Fruit fly (Drosophila melanogaster): Measurements from ENCODE around the gene Sry-delta.
A peak's percentile ranks its signal among the peaks of the same experiment; 100 is the strongest.

Sry-delta gene

dm6 chr3R:30014977-30015514 lies 28.1 kb upstream of the Sry-delta start, which contains the start of gene CG7920 (continued):
- TF ChIP-seq Hsf (GFP tag; optimal IDR thresholded peaks at IDR 0.05) = no peak
- TF ChIP-seq eyg (GFP tag; optimal IDR thresholded peaks at IDR 0.05) = peak; percentile 34
- peak; percentile 2 for TF ChIP-seq cwo (GFP tag; optimal IDR thresholded peaks at IDR 0.05)
- TF ChIP-seq pnt (GFP tag; optimal IDR thresholded peaks at IDR 0.05) = no peak
- peak; percentile 25 for TF ChIP-seq NfI (GFP tag; optimal IDR thresholded peaks at IDR 0.05)
- 0 out of 3 replicates have a peak, but pooled peaks have one; percentile 53 for TF ChIP-seq z (GFP tag; IDR thresholded peaks at IDR 0.05)
- peak; percentile 8 for TF ChIP-seq unpg (GFP tag; optimal IDR thresholded peaks at IDR 0.05)
- no peak for TF ChIP-seq CG11723 (GFP tag; optimal IDR thresholded peaks at IDR 0.05)
- no peak for TF ChIP-seq CG5953 (GFP tag; IDR thresholded peaks at IDR 0.05)
- TF ChIP-seq sna (GFP tag; IDR thresholded peaks at IDR 0.05; ENCODE audit: partially characterized antibody) = peak; percentile 83
- no peak for TF ChIP-seq klu (GFP tag; IDR thresholded peaks at IDR 0.05)
- no peak for TF ChIP-seq salm (tag; optimal IDR thresholded peaks at IDR 0.05)
- TF ChIP-seq cas (GFP tag; IDR thresholded peaks at IDR 0.05) = no peak
- TF ChIP-seq CG33557 (GFP tag; optimal IDR thresholded peaks at IDR 0.05) = no peak
- TF ChIP-seq CG3726 (GFP tag; IDR thresholded peaks at IDR 0.05) = 0 out of 3 replicates have a peak, but pooled peaks have one; percentile 6
- no peak for TF ChIP-seq kay (GFP tag; optimal IDR thresholded peaks at IDR 0.05)
- peak; percentile 60 for TF ChIP-seq trem (tag; optimal IDR thresholded peaks at IDR 0.05)
- peak; percentile 99 for TF ChIP-seq E2f2 (GFP tag; IDR thresholded peaks at IDR 0.05)
- TF ChIP-seq CG8359 (GFP tag; optimal IDR thresholded peaks at IDR 0.05; ENCODE audit: borderline replicate concordance) = no peak
- peak; percentile 69 for TF ChIP-seq Hmr (GFP tag; optimal IDR thresholded peaks at IDR 0.05)
- no peak for TF ChIP-seq HHEX (GFP tag; optimal IDR thresholded peaks at IDR 0.05)
- TF ChIP-seq Gug (GFP tag; IDR thresholded peaks at IDR 0.05) = no peak
- TF ChIP-seq CG2120 (GFP tag; optimal IDR thresholded peaks at IDR 0.05) = peak; percentile 54
- no peak for TF ChIP-seq C15 (GFP tag; IDR thresholded peaks at IDR 0.05)
- TF ChIP-seq ci (GFP tag; IDR thresholded peaks at IDR 0.05) = peak; percentile 48; the same call in 2 of the 3 replicates
- no peak for TF ChIP-seq CG30020 (tag; optimal IDR thresholded peaks at IDR 0.05)
- TF ChIP-seq Meics (GFP tag; optimal IDR thresholded peaks at IDR 0.05) = peak; percentile 14
- TF ChIP-seq ind (GFP tag; optimal IDR thresholded peaks at IDR 0.05) = no peak
- peak; percentile 34 for TF ChIP-seq grau (tag; optimal IDR thresholded peaks at IDR 0.05)
- TF ChIP-seq gsb (GFP tag; IDR thresholded peaks at IDR 0.05) = no peak
- TF ChIP-seq dpn (GFP tag; optimal IDR thresholded peaks at IDR 0.05) = peak; percentile 3 to 29
- peak; percentile 75 for TF ChIP-seq CG16813 (GFP tag; IDR thresholded peaks at IDR 0.05; ENCODE audit: partially characterized antibody)
- no peak for TF ChIP-seq CG4854 (GFP tag; optimal IDR thresholded peaks at IDR 0.05)
- TF ChIP-seq CG6791 (GFP tag; IDR thresholded peaks at IDR 0.05; ENCODE audit: partially characterized antibody) = peak; percentile 73
- peak; percentile 41 for TF ChIP-seq dm (GFP tag; optimal IDR thresholded peaks at IDR 0.05)
- peak; percentile 79 for TF ChIP-seq CG13624 (GFP tag; optimal IDR thresholded peaks at IDR 0.05)
- peak; percentile 8 for TF ChIP-seq her (GFP tag; optimal IDR thresholded peaks at IDR 0.05)
- peak; percentile 16 for TF ChIP-seq CG12104 (GFP tag; optimal IDR thresholded peaks at IDR 0.05)
- TF ChIP-seq Nf-YC (tag; optimal IDR thresholded peaks at IDR 0.05) = peak; percentile 41
- TF ChIP-seq CG18476 (GFP tag; optimal IDR thresholded peaks at IDR 0.05) = no peak
- TF ChIP-seq CG13894 (tag; optimal IDR thresholded peaks at IDR 0.05) = peak; percentile 59
- TF ChIP-seq Bgb (GFP tag; IDR thresholded peaks at IDR 0.05; ENCODE audit: partially characterized antibody) = peak; percentile 79
- TF ChIP-seq psq (GFP tag; optimal IDR thresholded peaks at IDR 0.05) = no peak
- no peak for TF ChIP-seq Aef1 (GFP tag; IDR thresholded peaks at IDR 0.05)
- no peak for TF ChIP-seq Dip3 (GFP tag; optimal IDR thresholded peaks at IDR 0.05)
- TF ChIP-seq luna (GFP tag; optimal IDR thresholded peaks at IDR 0.05) = no peak
- TF ChIP-seq YL-1 (GFP tag; optimal IDR thresholded peaks at IDR 0.05) = peak; percentile 55
- TF ChIP-seq CG9437 (GFP tag; optimal IDR thresholded peaks at IDR 0.05) = no peak
- TF ChIP-seq CG1647 (GFP tag; optimal IDR thresholded peaks at IDR 0.05) = no peak
- TF ChIP-seq stwl (tag; optimal IDR thresholded peaks at IDR 0.05) = peak; percentile 44
- peak; percentile 10 for TF ChIP-seq maf-S (GFP tag; optimal IDR thresholded peaks at IDR 0.05)
